Fruit fly (Drosophila melanogaster) whole organism, embryonic: ENCODE data around the gene nompC.

Experiments used
- Atf-2 ChIP-seq: fragments of 200-800 bp; sonication (Bioruptor generic); optimal IDR thresholded peaks from 2 replicates; lab custom pipeline; 2016; ENCODE audit warnings: missing biosample characterization, missing genetic modification characterization
- CG10543 ChIP-seq: fragments of 200-800 bp; sonication (Bioruptor generic); optimal IDR thresholded peaks from 3 replicates; lab custom pipeline; 2017; ENCODE audit warnings: missing biosample characterization, mild to moderate bottlenecking, missing genetic modification characterization, moderate library complexity
- CG10565 ChIP-seq: fragments of 200-800 bp; sonication (Bioruptor generic); optimal IDR thresholded peaks from 3 replicates; lab custom pipeline; 2016; ENCODE audit warnings: missing biosample characterization, mild to moderate bottlenecking, missing genetic modification characterization
- CG10979 ChIP-seq: fragments of 200-800 bp; sonication (Bioruptor generic); optimal IDR thresholded peaks from 2 replicates; lab custom pipeline; 2018; ENCODE audit warnings: missing biosample characterization, mild to moderate bottlenecking, missing genetic modification characterization, moderate library complexity
- CG11695 ChIP-seq: fragments of 200-800 bp; sonication (Bioruptor generic); IDR thresholded peaks from 3 replicates; pipeline ENCODE4 v1.3.6; 2022; ENCODE audit warnings: missing biosample characterization, missing genetic modification characterization
- CG12104 ChIP-seq: fragments of 200-800 bp; sonication (Bioruptor generic); optimal IDR thresholded peaks from 3 replicates; lab custom pipeline; 2016; ENCODE audit warnings: missing biosample characterization, missing genetic modification characterization
- CG12744 ChIP-seq: fragments of 200-800 bp; sonication (Bioruptor generic); optimal IDR thresholded peaks from 2 replicates; lab custom pipeline; 2016; ENCODE audit warnings: missing biosample characterization, missing genetic modification characterization
- CG1603 ChIP-seq: fragments of 200-800 bp; sonication (Bioruptor generic); optimal IDR thresholded peaks from 2 replicates; lab custom pipeline; 2019; ENCODE audit warnings: missing biosample characterization, mild to moderate bottlenecking, missing genetic modification characterization, moderate library complexity
- CG17568 ChIP-seq: fragments of 200-800 bp; sonication (Bioruptor generic); optimal IDR thresholded peaks from 2 replicates; lab custom pipeline; 2018; ENCODE audit warnings: missing biosample characterization, mild to moderate bottlenecking, missing genetic modification characterization, moderate library complexity
- CG2116 ChIP-seq: fragments of 200-800 bp; sonication (Bioruptor generic); optimal IDR thresholded peaks from 3 replicates; lab custom pipeline; 2018; ENCODE audit warnings: missing biosample characterization, mild to moderate bottlenecking, missing genetic modification characterization
- CG42726 ChIP-seq: fragments of 200-800 bp; sonication (Bioruptor generic); IDR thresholded peaks from 2 replicates; pipeline ENCODE4 v1.3.6; 2022; ENCODE audit warnings: missing biosample characterization, missing genetic modification characterization; ENCODE audit not compliant: partially characterized antibody
- CG4854 ChIP-seq: fragments of 200-800 bp; sonication (Bioruptor generic); optimal IDR thresholded peaks from 2 replicates; lab custom pipeline; 2016; ENCODE audit warnings: missing biosample characterization, missing genetic modification characterization, inconsistent platforms
- CG6689 ChIP-seq: fragments of 200-800 bp; sonication (Bioruptor generic); IDR thresholded peaks from 2 replicates; pipeline ENCODE4 v1.3.6; 2022; ENCODE audit warnings: missing biosample characterization, missing genetic modification characterization
- CG7372 ChIP-seq: fragments of 200-800 bp; sonication (Bioruptor generic); IDR thresholded peaks from 2 replicates; pipeline ENCODE4 v1.3.6; 2022; ENCODE audit warnings: missing biosample characterization, missing genetic modification characterization
- CG7987 ChIP-seq: fragments of 200-800 bp; sonication (Bioruptor generic); optimal IDR thresholded peaks from 2 replicates; lab custom pipeline; 2018; ENCODE audit warnings: missing biosample characterization, mild to moderate bottlenecking, missing genetic modification characterization, moderate library complexity
- CG9215 ChIP-seq: fragments of 200-800 bp; sonication (Bioruptor generic); IDR thresholded peaks from 2 replicates; pipeline ENCODE4 v1.3.6; 2022; ENCODE audit warnings: missing biosample characterization, missing genetic modification characterization
- CG9797 ChIP-seq: fragments of 200-800 bp; sonication (Bioruptor generic); optimal IDR thresholded peaks from 3 replicates; lab custom pipeline; 2018; ENCODE audit warnings: missing biosample characterization, mild to moderate bottlenecking, missing genetic modification characterization
- CoRest ChIP-seq: fragments of 200-800 bp; sonication (Bioruptor generic); optimal IDR thresholded peaks from 3 replicates; lab custom pipeline; 2018; ENCODE audit warnings: missing biosample characterization, mild to moderate bottlenecking, missing genetic modification characterization, moderate library complexity
- Dfd ChIP-seq, 2 experiments: fragments of >200 bp; optimal IDR thresholded peaks; 2 replicates each; lab custom pipeline; 2017; ENCODE audit warnings: missing biosample characterization in 2 of 2, missing genetic modification characterization in 2 of 2
- Dip2 ChIP-seq: fragments of 200-800 bp; sonication (Bioruptor generic); IDR thresholded peaks from 2 replicates; pipeline ENCODE4 v1.3.6; 2022; ENCODE audit warnings: missing biosample characterization, missing genetic modification characterization
- Eip74EF ChIP-seq, 2 experiments: fragments of 200-800 bp in 1 of 2; fragments of >200 bp in 1 of 2; sonication (Bioruptor generic) in 1 of 2; optimal IDR thresholded peaks; 2 replicates each; lab custom pipeline; 2017 to 2019; ENCODE audit warnings: missing biosample characterization in 2 of 2, missing genetic modification characterization in 2 of 2, mild to moderate bottlenecking in 1 of 2, moderate library complexity in 1 of 2
- Elba2 ChIP-seq: fragments of 200-800 bp; sonication (Bioruptor generic); optimal IDR thresholded peaks from 3 replicates; lab custom pipeline; 2016; ENCODE audit warnings: missing biosample characterization, missing genetic modification characterization
- Lhr ChIP-seq: fragments of 200-800 bp; sonication (Bioruptor generic); optimal IDR thresholded peaks from 3 replicates; lab custom pipeline; 2017; ENCODE audit warnings: mild to moderate bottlenecking, missing biosample characterization, missing genetic modification reagents, missing genetic modification characterization
- Lim3 ChIP-seq: fragments of 200-800 bp; sonication (Bioruptor generic); IDR thresholded peaks from 2 replicates; pipeline ENCODE4 v1.3.6; 2022; ENCODE audit warnings: missing biosample characterization, missing genetic modification characterization
- MESR4 ChIP-seq: fragments of 200-800 bp; sonication (Bioruptor generic); optimal IDR thresholded peaks from 2 replicates; lab custom pipeline; 2018; ENCODE audit warnings: missing biosample characterization, mild to moderate bottlenecking, missing genetic modification characterization, moderate library complexity
- PHDP ChIP-seq: fragments of 200-800 bp; sonication (Bioruptor generic); optimal IDR thresholded peaks from 3 replicates; lab custom pipeline; 2018; ENCODE audit warnings: missing biosample characterization, mild to moderate bottlenecking, missing genetic modification characterization, moderate library complexity
- Sin3A ChIP-seq: fragments of >200 bp; optimal IDR thresholded peaks from 2 replicates; lab custom pipeline; 2018
- Sox102F ChIP-seq: fragments of 200-800 bp; sonication (Bioruptor generic); optimal IDR thresholded peaks from 2 replicates; lab custom pipeline; 2018; ENCODE audit warnings: missing biosample characterization, mild to moderate bottlenecking, missing genetic modification characterization, moderate library complexity
- bsh ChIP-seq, 2 experiments: fragments of 200-800 bp; sonication (Bioruptor generic); optimal IDR thresholded peaks; 2 replicates each; lab custom pipeline; 2017 to 2018; ENCODE audit warnings: mild to moderate bottlenecking in 2 of 2, missing biosample characterization in 2 of 2, missing genetic modification characterization in 2 of 2, moderate library complexity in 1 of 2
- cato ChIP-seq: fragments of 200-800 bp; sonication (Bioruptor generic); optimal IDR thresholded peaks from 2 replicates; lab custom pipeline; 2016; ENCODE audit warnings: missing biosample characterization, missing genetic modification characterization, borderline replicate concordance
- dmrt99B ChIP-seq: fragments of 200-800 bp; sonication (Bioruptor generic); optimal IDR thresholded peaks from 2 replicates; lab custom pipeline; 2018; ENCODE audit warnings: missing biosample characterization, mild to moderate bottlenecking, missing genetic modification characterization, moderate library complexity
- dysf ChIP-seq: fragments of 200-800 bp; sonication (Bioruptor generic); IDR thresholded peaks from 3 replicates; pipeline ENCODE4 v1.3.6; 2022; ENCODE audit warnings: missing biosample characterization, missing genetic modification characterization
- gro ChIP-seq: fragments of 200-800 bp; sonication (Bioruptor generic); optimal IDR thresholded peaks from 2 replicates; lab custom pipeline; 2016; ENCODE audit warnings: missing biosample characterization, missing genetic modification characterization
- h ChIP-seq: fragments of >200 bp; optimal IDR thresholded peaks from 2 replicates; lab custom pipeline; 2017
- inv ChIP-seq: fragments of 200-800 bp; sonication (Bioruptor generic); IDR thresholded peaks from 2 replicates; pipeline ENCODE4 v1.3.6; 2022; ENCODE audit warnings: missing biosample characterization, missing genetic modification characterization; ENCODE audit not compliant: partially characterized antibody
- lbe ChIP-seq: fragments of 200-800 bp; sonication (Bioruptor generic); optimal IDR thresholded peaks from 2 replicates; lab custom pipeline; 2016; ENCODE audit warnings: missing biosample characterization, mild to moderate bottlenecking, missing genetic modification characterization
- lmd ChIP-seq: fragments of 200-800 bp; sonication (Bioruptor generic); IDR thresholded peaks from 2 replicates; pipeline ENCODE4 v1.3.6; 2022; ENCODE audit warnings: missing biosample characterization, missing genetic modification characterization
- lov ChIP-seq, 2 experiments: fragments of 200-800 bp in 1 of 2; fragments of >200 bp in 1 of 2; sonication (Bioruptor generic) in 1 of 2; IDR thresholded peaks in 1 of 2; optimal IDR thresholded peaks in 1 of 2; 2 replicates in 1 of 2; 3 replicates in 1 of 2; pipeline versions ENCODE4 v1.3.6 to Lab custom; 2017 to 2022; ENCODE audit warnings: missing biosample characterization in 1 of 2, missing genetic modification characterization in 1 of 2
- nmo ChIP-seq: fragments of 200-800 bp; sonication (Bioruptor generic); optimal IDR thresholded peaks from 2 replicates; lab custom pipeline; 2018; ENCODE audit warnings: missing biosample characterization, mild to moderate bottlenecking, missing genetic modification characterization, moderate library complexity
- oc ChIP-seq: fragments of 200-800 bp; sonication (Bioruptor generic); optimal IDR thresholded peaks from 2 replicates; lab custom pipeline; 2018; ENCODE audit warnings: missing biosample characterization, mild to moderate bottlenecking, missing genetic modification characterization, moderate library complexity
- pita ChIP-seq: fragments of 200-800 bp; sonication (Bioruptor generic); optimal IDR thresholded peaks from 2 replicates; lab custom pipeline; 2017; ENCODE audit warnings: missing biosample characterization, mild to moderate bottlenecking, missing genetic modification characterization
- ro ChIP-seq: fragments of 200-800 bp; sonication (Bioruptor generic); IDR thresholded peaks from 2 replicates; pipeline ENCODE4 v1.3.6; 2022; ENCODE audit warnings: missing biosample characterization, missing genetic modification characterization
- stwl ChIP-seq: fragments of 200-800 bp; sonication (Bioruptor generic); optimal IDR thresholded peaks from 3 replicates; lab custom pipeline; 2018; ENCODE audit warnings: missing biosample characterization, mild to moderate bottlenecking, missing genetic modification characterization, moderate library complexity
- tap ChIP-seq: fragments of 200-800 bp; optimal IDR thresholded peaks from 3 replicates; lab custom pipeline; 2019; ENCODE audit warnings: missing biosample characterization, mild to moderate bottlenecking, missing genetic modification characterization, moderate library complexity
- toy ChIP-seq: fragments of 200-800 bp; sonication (Bioruptor generic); IDR thresholded peaks from 2 replicates; pipeline ENCODE4 v1.3.6; 2022; ENCODE audit warnings: missing biosample characterization, missing genetic modification characterization
- trem ChIP-seq: fragments of 200-800 bp; optimal IDR thresholded peaks from 3 replicates; lab custom pipeline; 2019; ENCODE audit warnings: missing biosample characterization, mild to moderate bottlenecking, missing genetic modification characterization, moderate library complexity
- ttk ChIP-seq: fragments of 200-800 bp; sonication (Bioruptor generic); IDR thresholded peaks from 2 replicates; pipeline ENCODE4 v2.1.2; 2022; ENCODE audit warnings: missing biosample characterization, missing genetic modification characterization
- tup ChIP-seq: fragments of 200-800 bp; sonication (Bioruptor generic); optimal IDR thresholded peaks from 2 replicates; lab custom pipeline; 2016; ENCODE audit warnings: missing biosample characterization, mild to moderate bottlenecking, missing genetic modification characterization, moderate library complexity
- wek ChIP-seq: fragments of 200-800 bp; sonication (Bioruptor generic); optimal IDR thresholded peaks from 3 replicates; lab custom pipeline; 2018; ENCODE audit warnings: missing biosample characterization, mild to moderate bottlenecking, missing genetic modification characterization, moderate library complexity

The nompC gene

dm6 chr2L:5403552-5404330 is 57.7 kb downstream of the nompC start, which contains the start of gene H15 (continued):
- no peak for TF ChIP-seq CG10543 (GFP tag; lab: Kevin White, UChicago)
- no peak for TF ChIP-seq CG17568
- TF ChIP-seq CG10565, result no peak
- no peak for TF ChIP-seq Sin3A
- no peak for TF ChIP-seq Eip74EF (GFP tag; optimal IDR thresholded peaks at IDR 0.05; lab: Kevin White, UChicago)
- no peak for TF ChIP-seq MESR4
- TF ChIP-seq lbe (GFP tag; lab: Kevin White, UChicago), result no peak
- no peak for TF ChIP-seq CG2116 (GFP tag; lab: Kevin White, UChicago)
- no peak for TF ChIP-seq Sox102F (GFP tag; lab: Kevin White, UChicago)
- no peak for TF ChIP-seq toy (GFP tag; lab: Robert Waterston, UW)
- no peak for TF ChIP-seq tup (GFP tag; lab: Kevin White, UChicago)
- no peak for TF ChIP-seq cato (GFP tag; lab: Kevin White, UChicago)
- TF ChIP-seq CG11695 (GFP tag; lab: Robert Waterston, UW), result no peak
- TF ChIP-seq pita (GFP tag; lab: Kevin White, UChicago), result no peak
- peak; percentile 56; the same call in 1 of the 2 replicates for TF ChIP-seq inv
- no peak for TF ChIP-seq CG4854 (GFP tag; lab: Kevin White, UChicago)
- TF ChIP-seq tap (tag; lab: Kevin White, UChicago), result no peak
- no peak for TF ChIP-seq h (lab: Kevin White, UChicago)
- peak; percentile 78 for TF ChIP-seq CoRest (tag; lab: Kevin White, UChicago)
- no peak for TF ChIP-seq CG7987
- TF ChIP-seq Elba2 (GFP tag; lab: Kevin White, UChicago), result peak; percentile 65
- no peak for TF ChIP-seq Dip2 (GFP tag; lab: Robert Waterston, UW)
- TF ChIP-seq bsh (GFP tag; optimal IDR thresholded peaks at IDR 0.05; lab: Kevin White, UChicago), result no peak
- no peak for TF ChIP-seq dmrt99B
- no peak for TF ChIP-seq CG6689 (GFP tag; lab: Robert Waterston, UW)
- TF ChIP-seq nmo (GFP tag; lab: Kevin White, UChicago), result peak; percentile 87
- no peak for TF ChIP-seq CG9797 (GFP tag; lab: Kevin White, UChicago)
- no peak for TF ChIP-seq wek (GFP tag; lab: Kevin White, UChicago)
- TF ChIP-seq ttk (GFP tag; lab: Robert Waterston, UW), result no peak
- TF ChIP-seq gro, result no peak
- no peak for TF ChIP-seq Dfd (GFP tag; optimal IDR thresholded peaks at IDR 0.05; lab: Kevin White, UChicago)
- TF ChIP-seq CG42726 (GFP tag; lab: Robert Waterston, UW), result 0 out of 2 replicates have a peak, but pooled peaks have one; percentile 15
- no peak for TF ChIP-seq Lhr
- no peak for TF ChIP-seq lov (optimal IDR thresholded peaks at IDR 0.05; lab: Kevin White, UChicago)
- TF ChIP-seq lov (GFP tag; IDR thresholded peaks at IDR 0.05; lab: Robert Waterston, UW), result no peak
- no peak for TF ChIP-seq CG9215 (GFP tag; lab: Robert Waterston, UW)
- no peak for TF ChIP-seq CG12104 (GFP tag; lab: Kevin White, UChicago)
- no peak for TF ChIP-seq PHDP (tag; lab: Kevin White, UChicago)
- TF ChIP-seq CG10979 (tag; lab: Kevin White, UChicago), result no peak
- no peak for TF ChIP-seq CG7372 (GFP tag; lab: Robert Waterston, UW)
- peak; percentile 75 for TF ChIP-seq oc (tag; lab: Kevin White, UChicago)
- TF ChIP-seq CG1603 (tag; lab: Kevin White, UChicago), result no peak
- no peak for TF ChIP-seq dysf (GFP tag; lab: Robert Waterston, UW)
- TF ChIP-seq trem (tag; lab: Kevin White, UChicago), result peak; percentile 5
- no peak for TF ChIP-seq CG12744
- no peak for TF ChIP-seq lmd (GFP tag; lab: Robert Waterston, UW)
- no peak for TF ChIP-seq Lim3
- no peak for TF ChIP-seq ro (GFP tag; lab: Robert Waterston, UW)
- TF ChIP-seq Atf-2, result no peak
- TF ChIP-seq stwl (tag; lab: Kevin White, UChicago), result peak; percentile 18
